Fruit fly (Drosophila melanogaster) whole organism, embryonic: ENCODE data around the gene Atx-1.

ENCODE experiments used
- C15 ChIP-seq: fragments of 200-800 bp; sonication (Bioruptor generic); IDR thresholded peaks from 3 replicates; pipeline ENCODE4 v1.3.6; 2022; ENCODE audit warnings: missing biosample characterization, missing genetic modification characterization
- CG10209 ChIP-seq: fragments of 200-800 bp; sonication (Bioruptor generic); optimal IDR thresholded peaks from 3 replicates; lab custom pipeline; 2017; ENCODE audit warnings: missing biosample characterization, mild to moderate bottlenecking, missing genetic modification characterization, missing genetic modification reagents
- CG12219 ChIP-seq: fragments of 200-800 bp; sonication (Bioruptor generic); optimal IDR thresholded peaks from 3 replicates; lab custom pipeline; 2018; ENCODE audit warnings: missing biosample characterization, mild to moderate bottlenecking, missing genetic modification characterization
- CG15073 ChIP-seq: fragments of 200-800 bp; sonication (Bioruptor generic); optimal IDR thresholded peaks from 2 replicates; lab custom pipeline; 2016; ENCODE audit warnings: missing biosample characterization, missing genetic modification characterization
- CG15269 ChIP-seq: fragments of 200-800 bp; sonication (Bioruptor generic); optimal IDR thresholded peaks from 2 replicates; lab custom pipeline; 2018; ENCODE audit warnings: missing biosample characterization, mild to moderate bottlenecking, missing genetic modification characterization, moderate library complexity
- CG15479 ChIP-seq: fragments of 200-800 bp; sonication (Bioruptor generic); optimal IDR thresholded peaks from 3 replicates; lab custom pipeline; 2019; ENCODE audit warnings: missing biosample characterization, mild to moderate bottlenecking, missing genetic modification characterization, moderate library complexity
- CG18764 ChIP-seq: fragments of 200-800 bp; sonication (Bioruptor generic); optimal IDR thresholded peaks from 3 replicates; lab custom pipeline; 2016; ENCODE audit warnings: missing biosample characterization, missing genetic modification characterization
- CG31224 ChIP-seq: fragments of 200-800 bp; sonication (Bioruptor generic); IDR thresholded peaks from 2 replicates; pipeline ENCODE4 v1.3.6; 2022; ENCODE audit warnings: missing biosample characterization, missing genetic modification characterization
- CG33557 ChIP-seq: fragments of 200-800 bp; sonication (Bioruptor generic); optimal IDR thresholded peaks from 2 replicates; lab custom pipeline; 2019; ENCODE audit warnings: missing biosample characterization, mild to moderate bottlenecking, missing genetic modification characterization, moderate library complexity
- CG3407 ChIP-seq: fragments of 200-800 bp; sonication (Bioruptor generic); optimal IDR thresholded peaks from 2 replicates; lab custom pipeline; 2018; ENCODE audit warnings: missing biosample characterization, mild to moderate bottlenecking, missing genetic modification characterization
- CG34376 ChIP-seq: fragments of 200-800 bp; sonication (Bioruptor generic); optimal IDR thresholded peaks from 2 replicates; lab custom pipeline; 2018; ENCODE audit warnings: missing biosample characterization, mild to moderate bottlenecking, missing genetic modification characterization
- CG3726 ChIP-seq: fragments of 200-800 bp; sonication (Bioruptor generic); IDR thresholded peaks from 3 replicates; pipeline ENCODE4, ENCODE4 v1.3.6; 2022; ENCODE audit warnings: missing biosample characterization, missing genetic modification characterization
- CG4360 ChIP-seq: fragments of 200-800 bp; sonication (Bioruptor generic); IDR thresholded peaks from 2 replicates; pipeline ENCODE4 v1.3.6; 2022; ENCODE audit warnings: missing biosample characterization, missing genetic modification characterization
- CG4617 ChIP-seq: fragments of 200-800 bp; sonication (Bioruptor generic); optimal IDR thresholded peaks from 3 replicates; lab custom pipeline; 2016; ENCODE audit warnings: missing biosample characterization, missing genetic modification characterization, borderline replicate concordance
- CG5180 ChIP-seq: fragments of 200-800 bp; sonication (Bioruptor generic); optimal IDR thresholded peaks from 3 replicates; lab custom pipeline; 2017; ENCODE audit warnings: missing biosample characterization, missing genetic modification characterization, mild to moderate bottlenecking, moderate library complexity, missing genetic modification reagents
- CG6175 ChIP-seq: fragments of 200-800 bp; sonication (Bioruptor generic); IDR thresholded peaks from 3 replicates; pipeline ENCODE4 v1.3.6; 2022; ENCODE audit warnings: missing biosample characterization, missing genetic modification characterization
- CG6689 ChIP-seq: fragments of 200-800 bp; sonication (Bioruptor generic); IDR thresholded peaks from 2 replicates; pipeline ENCODE4 v1.3.6; 2022; ENCODE audit warnings: missing biosample characterization, missing genetic modification characterization
- CG7372 ChIP-seq: fragments of 200-800 bp; sonication (Bioruptor generic); IDR thresholded peaks from 2 replicates; pipeline ENCODE4 v1.3.6; 2022; ENCODE audit warnings: missing biosample characterization, missing genetic modification characterization
- HLH4C ChIP-seq: fragments of 200-800 bp; sonication (Bioruptor generic); IDR thresholded peaks from 3 replicates; pipeline ENCODE4 v1.3.6; 2022; ENCODE audit warnings: missing biosample characterization, missing genetic modification characterization; ENCODE audit not compliant: partially characterized antibody
- MTF-1 ChIP-seq: fragments of 200-800 bp; sonication (Bioruptor generic); optimal IDR thresholded peaks from 2 replicates; lab custom pipeline; 2018; ENCODE audit warnings: missing biosample characterization, mild to moderate bottlenecking, missing genetic modification characterization, borderline replicate concordance
- Med ChIP-seq: fragments of 200-800 bp; sonication (Bioruptor generic); peaks from one replicate; lab custom pipeline; 2016; ENCODE audit warnings: missing biosample characterization, missing genetic modification characterization, mild to moderate bottlenecking, inconsistent platforms, moderate library complexity
- Oaz ChIP-seq: fragments of 200-800 bp; sonication (Bioruptor generic); IDR thresholded peaks from 2 replicates; pipeline ENCODE4 v1.3.6; 2022; ENCODE audit warnings: missing biosample characterization, missing genetic modification characterization
- Six4 ChIP-seq: fragments of 200-800 bp; sonication (Bioruptor generic); optimal IDR thresholded peaks from 2 replicates; lab custom pipeline; 2016; ENCODE audit warnings: missing biosample characterization, missing genetic modification characterization
- Sry-β ChIP-seq: fragments of 200-800 bp; sonication (Bioruptor generic); optimal IDR thresholded peaks from 2 replicates; lab custom pipeline; 2018; ENCODE audit warnings: missing biosample characterization, mild to moderate bottlenecking, missing genetic modification characterization, moderate library complexity
- Stat92E ChIP-seq, 3 experiments: fragments of >200 bp in 2 of 3; fragments of 200-800 bp in 1 of 3; sonication (Bioruptor generic) in 1 of 3; optimal IDR thresholded peaks; 2 replicates each; lab custom pipeline; 2017 to 2019; ENCODE audit warnings: missing biosample characterization in 3 of 3, missing genetic modification characterization in 3 of 3, mild to moderate bottlenecking in 1 of 3, moderate library complexity in 1 of 3
- aop ChIP-seq: fragments of 200-800 bp; sonication (Bioruptor generic); IDR thresholded peaks from 2 replicates; pipeline ENCODE4 v1.3.6; 2022; ENCODE audit warnings: missing biosample characterization, missing genetic modification characterization
- cad ChIP-seq: fragments of >200 bp; optimal IDR thresholded peaks from 2 replicates; lab custom pipeline; 2017; ENCODE audit warnings: missing biosample characterization, missing genetic modification characterization
- chif ChIP-seq, 2 experiments: fragments of 200-800 bp; sonication (Bioruptor generic); optimal IDR thresholded peaks; 3 replicates each; lab custom pipeline; 2016; ENCODE audit warnings: missing biosample characterization in 2 of 2, missing genetic modification characterization in 2 of 2
- chinmo ChIP-seq: fragments of 200-800 bp; sonication (Bioruptor generic); IDR thresholded peaks from 4 replicates; pipeline ENCODE4 v1.3.6; 2022; ENCODE audit warnings: missing biosample characterization, missing genetic modification characterization; ENCODE audit not compliant: partially characterized antibody
- crol ChIP-seq: fragments of 200-800 bp; sonication (Bioruptor generic); IDR thresholded peaks from 2 replicates; pipeline ENCODE4 v1.3.6; 2022; ENCODE audit warnings: missing biosample characterization, missing genetic modification characterization
- cwo ChIP-seq: fragments of 200-800 bp; sonication (Bioruptor generic); optimal IDR thresholded peaks from 3 replicates; lab custom pipeline; 2017; ENCODE audit warnings: missing biosample characterization, missing genetic modification characterization, mild to moderate bottlenecking, moderate library complexity, missing genetic modification reagents
- dmrt11E ChIP-seq: fragments of 200-800 bp; sonication (Bioruptor generic); optimal IDR thresholded peaks from 3 replicates; lab custom pipeline; 2018; ENCODE audit warnings: missing biosample characterization, mild to moderate bottlenecking, missing genetic modification characterization, moderate library complexity
- emc ChIP-seq: fragments of 200-800 bp; sonication (Bioruptor generic); optimal IDR thresholded peaks from 2 replicates; lab custom pipeline; 2016; ENCODE audit warnings: missing biosample characterization, missing genetic modification characterization
- ind ChIP-seq: fragments of 200-800 bp; sonication (Bioruptor generic); optimal IDR thresholded peaks from 3 replicates; lab custom pipeline; 2016; ENCODE audit warnings: missing biosample characterization, missing genetic modification characterization
- kah ChIP-seq: fragments of 200-800 bp; sonication (Bioruptor generic); optimal IDR thresholded peaks from 2 replicates; lab custom pipeline; 2018; ENCODE audit warnings: missing biosample characterization, mild to moderate bottlenecking, missing genetic modification characterization
- lola ChIP-seq, 3 experiments: fragments of >200 bp in 2 of 3; fragments of 200-800 bp in 1 of 3; sonication (Bioruptor generic) in 1 of 3; optimal IDR thresholded peaks; 2 replicates each; lab custom pipeline; 2017 to 2019; ENCODE audit warnings: missing biosample characterization in 3 of 3, missing genetic modification characterization in 3 of 3, mild to moderate bottlenecking in 1 of 3, moderate library complexity in 1 of 3
- pros ChIP-seq: fragments of 200-800 bp; sonication (Bioruptor generic); optimal IDR thresholded peaks from 3 replicates; lab custom pipeline; 2019; ENCODE audit warnings: missing biosample characterization, mild to moderate bottlenecking, missing genetic modification characterization, moderate library complexity
- repo ChIP-seq: fragments of 200-800 bp; sonication (Bioruptor generic); optimal IDR thresholded peaks from 2 replicates; lab custom pipeline; 2016; ENCODE audit warnings: missing biosample characterization, missing genetic modification characterization
- row ChIP-seq: fragments of 200-800 bp; sonication (Bioruptor generic); IDR thresholded peaks from 3 replicates; pipeline ENCODE4 v1.3.6; 2022; ENCODE audit warnings: missing biosample characterization, missing genetic modification characterization
- sd ChIP-seq: fragments of 200-800 bp; sonication (Bioruptor generic); optimal IDR thresholded peaks from 3 replicates; lab custom pipeline; 2018; ENCODE audit warnings: missing biosample characterization, mild to moderate bottlenecking, missing genetic modification characterization, moderate library complexity
- sug ChIP-seq: fragments of 200-800 bp; optimal IDR thresholded peaks from 2 replicates; lab custom pipeline; 2019; ENCODE audit warnings: missing biosample characterization, mild to moderate bottlenecking, missing genetic modification characterization, moderate library complexity
- toy ChIP-seq: fragments of 200-800 bp; sonication (Bioruptor generic); IDR thresholded peaks from 2 replicates; pipeline ENCODE4 v1.3.6; 2022; ENCODE audit warnings: missing biosample characterization, missing genetic modification characterization
- usp ChIP-seq: fragments of >200 bp; optimal IDR thresholded peaks from 2 replicates; lab custom pipeline; 2017; ENCODE audit warnings: missing biosample characterization, missing genetic modification characterization
- z ChIP-seq: fragments of 200-800 bp; sonication (Bioruptor generic); IDR thresholded peaks from 3 replicates; pipeline ENCODE4 v1.3.6; 2022; ENCODE audit warnings: missing biosample characterization, missing genetic modification characterization

Gene Atx-1

dm6 chrX:6822904-6823303 lies at the start of gene Atx-1:
Atx-1 (plus strand) TSS chrX:6823204.
- no peak for TF ChIP-seq ind
- TF ChIP-seq CG15479, result peak; percentile 52
- TF ChIP-seq, all 482 proteins: peak for 1

dm6 chrX:6775622-6776021 lies 47.4 kb upstream of the Atx-1 start:
- TF ChIP-seq MTF-1 (GFP tag; lab: Kevin White, UChicago), result no peak
- peak; percentile 43 for TF ChIP-seq Med (GFP tag; lab: Kevin White, UChicago)
- TF ChIP-seq row (GFP tag; lab: Robert Waterston, UW), result peak; percentile 62
- peak; percentile 46 for TF ChIP-seq CG15269 (tag; lab: Kevin White, UChicago)
- TF ChIP-seq emc (GFP tag; lab: Kevin White, UChicago), result no peak
- TF ChIP-seq CG5180, result peak; percentile 89
- TF ChIP-seq CG15073 (GFP tag; lab: Kevin White, UChicago), result no peak
- TF ChIP-seq Sry-β (GFP tag; lab: Kevin White, UChicago), result peak; percentile 81

dm6 chrX:6776274-6776673 lies 46.7 kb upstream of the Atx-1 start:
- no peak for TF ChIP-seq kah (GFP tag; lab: Kevin White, UChicago)
- TF ChIP-seq CG34376 (GFP tag; lab: Kevin White, UChicago), result peak; percentile 47
- no peak for TF ChIP-seq CG7372 (GFP tag; lab: Robert Waterston, UW)
- no peak for TF ChIP-seq CG10209 (GFP tag; lab: Kevin White, UChicago)
- TF ChIP-seq sug (tag; lab: Kevin White, UChicago), result peak; percentile 6

dm6 chrX:6776934-6777333 lies 46.1 kb upstream of the Atx-1 start:
- TF ChIP-seq pros (GFP tag; lab: Kevin White, UChicago) (peak; percentile 10), CG4617 (GFP tag; lab: Kevin White, UChicago) (no peak), z (peak; percentile 18; the same call in 1 of the 3 replicates), Stat92E (GFP tag; optimal IDR thresholded peaks at IDR 0.05; lab: Kevin White, UChicago) (peak in 1 of 3 experiments; percentile 67), CG4360 (GFP tag; lab: Robert Waterston, UW) (peak; percentile 73), usp (GFP tag; lab: Kevin White, UChicago) (no peak)
- TF ChIP-seq, all 482 proteins: peak for 4

dm6 chrX:6777394-6777793 lies 45.6 kb upstream of the Atx-1 start:
- no peak for TF ChIP-seq aop (GFP tag; lab: Robert Waterston, UW)
- no peak for TF ChIP-seq chinmo (GFP tag; lab: Robert Waterston, UW)
- no peak for TF ChIP-seq C15 (GFP tag; lab: Robert Waterston, UW)
- TF ChIP-seq chif (GFP tag; optimal IDR thresholded peaks at IDR 0.05; lab: Kevin White, UChicago), result peak in 1 of 2 experiments; percentile 35
- TF ChIP-seq CG3726 (GFP tag; lab: Robert Waterston, UW), result no peak
- no peak for TF ChIP-seq CG12219
- TF ChIP-seq Oaz (GFP tag; lab: Robert Waterston, UW), result no peak
- TF ChIP-seq lola (GFP tag; optimal IDR thresholded peaks at IDR 0.05; lab: Kevin White, UChicago), result peak in 1 of 3 experiments; percentile 42
- no peak for TF ChIP-seq CG3407
- TF ChIP-seq sd, result no peak
- no peak for TF ChIP-seq CG31224
- TF ChIP-seq Six4 (GFP tag; lab: Kevin White, UChicago), result no peak
- no peak for TF ChIP-seq toy (GFP tag; lab: Robert Waterston, UW)
- no peak for TF ChIP-seq CG6175 (GFP tag; lab: Robert Waterston, UW)
- no peak for TF ChIP-seq HLH4C (GFP tag; lab: Robert Waterston, UW)
- TF ChIP-seq repo, result no peak
- TF ChIP-seq cwo (GFP tag; lab: Kevin White, UChicago), result no peak
- TF ChIP-seq CG6689 (GFP tag; lab: Robert Waterston, UW), result 0 out of 2 replicates have a peak, but pooled peaks have one; percentile 13
- no peak for TF ChIP-seq CG18764 (GFP tag; lab: Kevin White, UChicago)
- peak; percentile 59 for TF ChIP-seq dmrt11E (tag; lab: Kevin White, UChicago)
- no peak for TF ChIP-seq MTF-1 (GFP tag; lab: Kevin White, UChicago)
- TF ChIP-seq cad (GFP tag; lab: Kevin White, UChicago), result no peak
- peak; percentile 5 for TF ChIP-seq CG33557 (GFP tag; lab: Kevin White, UChicago)
- 0 out of 2 replicates have a peak, but pooled peaks have one; percentile 3 for TF ChIP-seq crol
